Worm (Caenorhabditis elegans) whole organism, L2 larva: Measurements from ENCODE around the gene srw-13.

Experiments
- C34F6.9 ChIP-seq: fragments of 150-350 bp; optimal IDR thresholded peaks from 2 replicates; lab custom pipeline; 2014; ENCODE audit warnings: missing biosample characterization, missing genetic modification characterization
- elt-3 ChIP-seq: sonication (generic microtip); optimal IDR thresholded peaks from 2 replicates; lab custom pipeline; 2017; ENCODE audit warnings: missing biosample characterization, missing genetic modification characterization
- nhr-12 ChIP-seq: fragments of 150-350 bp; optimal IDR thresholded peaks from 2 replicates; lab custom pipeline; 2014; ENCODE audit warnings: missing biosample characterization, missing genetic modification characterization
- nhr-237 ChIP-seq: fragments of 150-350 bp; optimal IDR thresholded peaks from 2 replicates; lab custom pipeline; 2014; ENCODE audit warnings: missing biosample characterization, missing genetic modification characterization
- unc-62 ChIP-seq: fragments of 150-350 bp; optimal IDR thresholded peaks from 2 replicates; lab custom pipeline; 2014; ENCODE audit warnings: missing biosample characterization, missing genetic modification reagents, missing genetic modification characterization
- ztf-1 ChIP-seq: fragments of 200-800 bp; sonication (Bioruptor generic); conservative IDR thresholded peaks from 2 replicates; pipeline ENCODE4 v1.3.6; 2022; ENCODE audit warnings: missing genetic modification characterization, missing compliant biosample characterization
- ztf-11 ChIP-seq: sonication (generic microtip); optimal IDR thresholded peaks from 2 replicates; lab custom pipeline; 2017; ENCODE audit warnings: missing biosample characterization, missing genetic modification characterization

DNA sequence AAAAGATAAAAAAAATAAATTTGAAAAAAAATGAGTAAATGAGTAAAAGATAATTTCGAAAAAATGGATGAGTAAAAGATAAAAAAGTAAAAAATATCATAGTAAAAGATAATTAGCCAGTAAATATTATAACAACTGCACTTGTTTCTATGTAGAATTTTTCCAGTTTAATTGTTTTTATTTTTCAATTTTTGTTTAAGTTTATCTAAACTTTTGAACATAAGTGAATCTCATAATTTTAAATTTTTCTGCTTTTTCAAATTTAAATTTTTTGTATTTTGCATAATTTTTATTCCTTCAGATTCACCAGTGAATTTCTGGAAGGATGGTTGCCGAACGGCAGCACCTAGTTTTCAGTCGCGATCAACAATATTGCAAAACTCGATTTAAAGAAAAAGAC lies 9.0 kb downstream of the srw-13 start, which contains the start of gene chil-12:
- TF ChIP-seq unc-62 (GFP tag; lab: Kevin White, UChicago) (no peak), elt-3 (no peak), nhr-12 (tag; lab: Kevin White, UChicago) (no peak), ztf-11 (no peak), ztf-1 (GFP tag; lab: Robert Waterston, UW) (no peak), nhr-237 (no peak), C34F6.9 (tag; lab: Kevin White, UChicago) (no peak)
